Worm (Caenorhabditis elegans) whole organism, L4 larva: ENCODE data around the gene nhx-2.
A peak's percentile ranks its signal among the peaks of the same experiment; 100 is the strongest.

ENCODE experiments used
- F10B5.3 ChIP-seq: sonication (generic microtip); optimal IDR thresholded peaks from 2 replicates; lab custom pipeline; 2016; ENCODE audit warnings: mild to moderate bottlenecking, missing genetic modification characterization, missing compliant biosample characterization
- F44E2.7 ChIP-seq: fragments of 200-800 bp; sonication (Bioruptor generic); IDR thresholded peaks from 2 replicates; pipeline ENCODE4 v2.1.2; 2022; ENCODE audit warnings: missing genetic modification characterization, missing compliant biosample characterization
- R02D3.7 ChIP-seq: fragments of 150-350 bp; sonication (generic microtip); optimal IDR thresholded peaks from 3 replicates; lab custom pipeline; 2014; ENCODE audit warnings: missing biosample characterization, missing genetic modification characterization
- Y105C5A.15 ChIP-seq: fragments of 200-800 bp; sonication (Bioruptor generic); IDR thresholded peaks from 2 replicates; pipeline ENCODE4 v1.3.6; 2022; ENCODE audit warnings: missing genetic modification characterization, missing compliant biosample characterization
- Y48G9A.11 ChIP-seq: fragments of 200-800 bp; sonication (Bioruptor generic); IDR thresholded peaks from 2 replicates; pipeline ENCODE4 v1.3.6; 2022; ENCODE audit warnings: missing genetic modification reagents, missing genetic modification characterization, missing compliant biosample characterization
- Y5F2A.4 ChIP-seq: fragments of 200-800 bp; sonication (Bioruptor generic); optimal IDR thresholded peaks from 2 replicates; lab custom pipeline; 2018; ENCODE audit warnings: mild to moderate bottlenecking, missing genetic modification characterization, missing compliant biosample characterization
- ZK337.2 ChIP-seq: fragments of 200-800 bp; sonication (Bioruptor generic); IDR thresholded peaks from 2 replicates; pipeline ENCODE4 v1.3.6; 2022; ENCODE audit warnings: missing genetic modification reagents, missing genetic modification characterization, missing compliant biosample characterization
- aha-1 ChIP-seq: fragments of 150-350 bp; peaks from one replicate; lab custom pipeline; 2014; ENCODE audit warnings: missing biosample characterization, missing genetic modification characterization
- ama-1 ChIP-seq: fragments of 150-350 bp; optimal IDR thresholded peaks from 2 replicates; lab custom pipeline; 2014; ENCODE audit warnings: inconsistent platforms, mixed read lengths
- arid-1 ChIP-seq: fragments of 200-800 bp; sonication (Bioruptor generic); conservative IDR thresholded peaks from 2 replicates; pipeline ENCODE4 v1.3.6; 2022; ENCODE audit warnings: missing genetic modification reagents, missing genetic modification characterization, missing compliant biosample characterization
- attf-4 ChIP-seq: sonication (generic microtip); optimal IDR thresholded peaks from 3 replicates; lab custom pipeline; 2017; ENCODE audit warnings: missing biosample characterization, missing genetic modification characterization
- ceh-28 ChIP-seq: fragments of 150-350 bp; optimal IDR thresholded peaks from 2 replicates; lab custom pipeline; 2014; ENCODE audit warnings: missing biosample characterization, missing genetic modification reagents, missing genetic modification characterization
- ceh-44 ChIP-seq: fragments of 200-800 bp; sonication (Bioruptor generic); IDR thresholded peaks from 2 replicates; pipeline ENCODE4 v1.3.6; 2022; ENCODE audit warnings: missing genetic modification reagents, missing genetic modification characterization, missing compliant biosample characterization
- ceh-62 ChIP-seq: sonication (generic microtip); optimal IDR thresholded peaks from 2 replicates; lab custom pipeline; 2017; ENCODE audit warnings: missing biosample characterization, missing genetic modification characterization
- ceh-82 ChIP-seq: sonication (generic microtip); optimal IDR thresholded peaks from 2 replicates; lab custom pipeline; 2017; ENCODE audit warnings: missing biosample characterization, missing genetic modification characterization
- ces-1 ChIP-seq: fragments of 150-350 bp; sonication (generic microtip); optimal IDR thresholded peaks from 4 replicates; lab custom pipeline; 2014; ENCODE audit warnings: missing biosample characterization, missing genetic modification reagents, missing genetic modification characterization
- cey-2 ChIP-seq: sonication (generic microtip); optimal IDR thresholded peaks from 3 replicates; lab custom pipeline; 2017; ENCODE audit warnings: missing genetic modification characterization, mild to moderate bottlenecking, missing compliant biosample characterization, antibody characterized with exemption, borderline replicate concordance; ENCODE audit not compliant: insufficient read depth
- ctbp-1 ChIP-seq: fragments of 200-800 bp; sonication (Bioruptor generic); IDR thresholded peaks from 2 replicates; pipeline ENCODE4 v1.3.6; 2022; ENCODE audit warnings: missing genetic modification reagents, missing genetic modification characterization, missing compliant biosample characterization
- dmd-6 ChIP-seq: fragments of 200-800 bp; sonication (Bioruptor generic); IDR thresholded peaks from 2 replicates; pipeline ENCODE4 v1.3.6; 2022; ENCODE audit warnings: missing genetic modification reagents, missing genetic modification characterization, missing compliant biosample characterization
- hlh-30 ChIP-seq: sonication (generic microtip); optimal IDR thresholded peaks from 2 replicates; lab custom pipeline; 2017; ENCODE audit warnings: antibody characterized with exemption, mild to moderate bottlenecking, missing genetic modification characterization, missing compliant biosample characterization; ENCODE audit not compliant: insufficient read depth
- lin-13 ChIP-seq: fragments of 150-350 bp; optimal IDR thresholded peaks from 2 replicates; lab custom pipeline; 2014; ENCODE audit warnings: missing biosample characterization, missing genetic modification reagents, missing genetic modification characterization
- lin-29 ChIP-seq: fragments of 200-800 bp; sonication (Bioruptor generic); IDR thresholded peaks from 2 replicates; pipeline ENCODE4 v1.3.6; 2022; ENCODE audit warnings: missing genetic modification reagents, missing genetic modification characterization, missing compliant biosample characterization
- lin-38 ChIP-seq: fragments of 200-800 bp; sonication (Bioruptor generic); IDR thresholded peaks from 2 replicates; pipeline ENCODE4 v1.3.6; 2022; ENCODE audit warnings: missing genetic modification reagents, missing genetic modification characterization, missing compliant biosample characterization
- lin-39 ChIP-seq: fragments of 150-350 bp; optimal IDR thresholded peaks from 2 replicates; lab custom pipeline; 2014; ENCODE audit warnings: missing biosample characterization, missing genetic modification reagents, missing genetic modification characterization
- madf-5 ChIP-seq, 2 experiments: fragments of 200-800 bp; sonication (Bioruptor generic); IDR thresholded peaks; 2 replicates each; pipeline ENCODE4 v1.3.6; 2022; ENCODE audit warnings: missing compliant biosample characterization in 2 of 2, missing genetic modification characterization in 2 of 2
- madf-9 ChIP-seq: fragments of 200-800 bp; sonication (Bioruptor generic); conservative IDR thresholded peaks from 2 replicates; pipeline ENCODE4 v1.3.6; 2022; ENCODE audit warnings: missing genetic modification reagents, missing genetic modification characterization, missing compliant biosample characterization
- mes-2 ChIP-seq: sonication (generic microtip); optimal IDR thresholded peaks from 2 replicates; lab custom pipeline; 2016; ENCODE audit warnings: missing genotype, mild to moderate bottlenecking, missing genetic modification characterization, missing compliant biosample characterization; ENCODE audit not compliant: poor library complexity, severe bottlenecking
- mxl-3 ChIP-seq: fragments of 200-800 bp; sonication (Bioruptor generic); optimal IDR thresholded peaks from 2 replicates; lab custom pipeline; 2018; ENCODE audit warnings: mild to moderate bottlenecking, missing genetic modification characterization, missing compliant biosample characterization
- nhr-11 ChIP-seq: fragments of 150-350 bp; optimal IDR thresholded peaks from 2 replicates; lab custom pipeline; 2014; ENCODE audit warnings: missing biosample characterization, missing genetic modification characterization
- nhr-111 ChIP-seq: fragments of 200-800 bp; sonication (Bioruptor generic); optimal IDR thresholded peaks from 2 replicates; lab custom pipeline; 2018; ENCODE audit warnings: mild to moderate bottlenecking, missing genetic modification characterization, missing compliant biosample characterization
- nhr-25 ChIP-seq: sonication (generic microtip); optimal IDR thresholded peaks from 2 replicates; lab custom pipeline; 2017; ENCODE audit warnings: missing genetic modification characterization, mild to moderate bottlenecking, missing compliant biosample characterization, antibody characterized with exemption, moderate library complexity, borderline replicate concordance; ENCODE audit not compliant: insufficient read depth
- nhr-28 ChIP-seq: fragments of 150-350 bp; optimal IDR thresholded peaks from 2 replicates; lab custom pipeline; 2014; ENCODE audit warnings: missing biosample characterization, missing genetic modification characterization
- nhr-42 ChIP-seq: fragments of 200-800 bp; sonication (Bioruptor generic); IDR thresholded peaks from 2 replicates; pipeline ENCODE4 v1.3.6; 2022; ENCODE audit warnings: missing genetic modification characterization, missing compliant biosample characterization
- nhr-76 ChIP-seq: fragments of 150-350 bp; optimal IDR thresholded peaks from 2 replicates; lab custom pipeline; 2014; ENCODE audit warnings: missing biosample characterization, missing genetic modification characterization
- nhr-77 ChIP-seq: fragments of 150-350 bp; optimal IDR thresholded peaks from 2 replicates; lab custom pipeline; 2014; ENCODE audit warnings: missing biosample characterization, missing genetic modification characterization
- pha-4 ChIP-seq, 2 experiments: fragments of 150-350 bp in 1 of 2; fragments of 200-800 bp in 1 of 2; sonication (Bioruptor generic) in 1 of 2; IDR thresholded peaks in 1 of 2; optimal IDR thresholded peaks in 1 of 2; 2 replicates each; pipeline versions ENCODE4 v1.3.6 to Lab custom; 2014 to 2022; ENCODE audit warnings: missing genetic modification characterization in 2 of 2, missing genetic modification reagents in 2 of 2, missing biosample characterization in 1 of 2, missing compliant biosample characterization in 1 of 2
- rbr-2 ChIP-seq: sonication (generic microtip); optimal IDR thresholded peaks from 2 replicates; lab custom pipeline; 2016; ENCODE audit warnings: missing genotype, missing genetic modification characterization, missing compliant biosample characterization
- skn-1 ChIP-seq: fragments of 150-350 bp; optimal IDR thresholded peaks from 2 replicates; lab custom pipeline; 2014; ENCODE audit warnings: missing biosample characterization, missing genetic modification characterization
- snpc-1.2 ChIP-seq: fragments of 200-800 bp; sonication (Bioruptor generic); IDR thresholded peaks from 2 replicates; pipeline ENCODE4 v1.3.6; 2022; ENCODE audit warnings: missing genetic modification reagents, missing genetic modification characterization, missing compliant biosample characterization
- snpc-4 ChIP-seq: fragments of 150-350 bp; optimal IDR thresholded peaks from 2 replicates; lab custom pipeline; 2014; ENCODE audit warnings: missing biosample characterization, missing genetic modification characterization
- tag-97 ChIP-seq: fragments of 200-800 bp; sonication (Bioruptor generic); IDR thresholded peaks from 2 replicates; pipeline ENCODE4 v1.3.6; 2022; ENCODE audit warnings: missing genetic modification characterization, missing compliant biosample characterization
- tra-1 ChIP-seq: fragments of 200-800 bp; sonication (Bioruptor generic); IDR thresholded peaks from 2 replicates; pipeline ENCODE4 v1.3.6; 2022; ENCODE audit warnings: missing genetic modification reagents, missing genetic modification characterization, missing compliant biosample characterization
- unc-39 ChIP-seq: sonication (generic microtip); optimal IDR thresholded peaks from 2 replicates; lab custom pipeline; 2017; ENCODE audit warnings: missing biosample characterization, missing genetic modification characterization
- unc-62 ChIP-seq, 3 experiments: fragments of 150-350 bp in 1 of 3; sonication (generic microtip); optimal IDR thresholded peaks in 2 of 3; peaks in 1 of 3; 1 replicate in 1 of 3; 2 replicates in 2 of 3; lab custom pipeline; 2014 to 2017; ENCODE audit warnings: missing biosample characterization in 3 of 3, missing genetic modification characterization in 3 of 3, missing genetic modification reagents in 3 of 3, missing genotype in 1 of 3
- vab-7 ChIP-seq: fragments of 200-800 bp; sonication (Bioruptor generic); IDR thresholded peaks from 2 replicates; pipeline ENCODE4 v1.3.6; 2022; ENCODE audit warnings: missing genetic modification reagents, missing genetic modification characterization, missing compliant biosample characterization
- zfp-2 ChIP-seq: sonication (generic microtip); optimal IDR thresholded peaks from 2 replicates; lab custom pipeline; 2016; ENCODE audit warnings: mild to moderate bottlenecking, missing genetic modification characterization, missing compliant biosample characterization
- zfp-3 ChIP-seq: fragments of 200-800 bp; sonication (Bioruptor generic); conservative IDR thresholded peaks from 2 replicates; pipeline ENCODE4 v1.3.6; 2022; ENCODE audit warnings: missing genetic modification reagents, missing genetic modification characterization, missing compliant biosample characterization
- ztf-7 ChIP-seq: fragments of 150-350 bp; optimal IDR thresholded peaks from 2 replicates; lab custom pipeline; 2014; ENCODE audit warnings: missing biosample characterization, missing genetic modification characterization

Gene nhx-2

ce11 chrII:7714614-7715186 is 20.9 kb upstream of the nhx-2 start (continued):
- no peak for TF ChIP-seq nhr-25
- TF ChIP-seq ztf-7 (tag; lab: Kevin White, UChicago): no peak
- peak; percentile 84 for TF ChIP-seq ces-1 (GFP tag; lab: Kevin White, UChicago)
- no peak for TF ChIP-seq snpc-1.2 (GFP tag; lab: Robert Waterston, UW)
- no peak for TF ChIP-seq ceh-44 (GFP tag; lab: Robert Waterston, UW)
- TF ChIP-seq lin-29 (GFP tag; lab: Robert Waterston, UW): no peak
- TF ChIP-seq mxl-3 (GFP tag; lab: Kevin White, UChicago): no peak
- TF ChIP-seq ceh-62: no peak
- TF ChIP-seq lin-38 (GFP tag; lab: Robert Waterston, UW): no peak
- TF ChIP-seq lin-39 (tag; lab: Kevin White, UChicago): no peak
- TF ChIP-seq lin-13: no peak
- TF ChIP-seq ceh-82 (tag; lab: Kevin White, UChicago): no peak
- no peak for TF ChIP-seq aha-1 (tag; lab: Kevin White, UChicago)
- TF ChIP-seq hlh-30 (tag; lab: Kevin White, UChicago): peak; percentile 53
- TF ChIP-seq F44E2.7: no peak
- TF ChIP-seq Y105C5A.15: no peak
- TF ChIP-seq nhr-28 (tag; lab: Kevin White, UChicago): no peak
- TF ChIP-seq nhr-76 (tag; lab: Kevin White, UChicago): no peak
- no peak for TF ChIP-seq tra-1 (GFP tag; lab: Robert Waterston, UW)
- TF ChIP-seq nhr-77: no peak
- no peak for TF ChIP-seq arid-1
- no peak for TF ChIP-seq nhr-42 (GFP tag; lab: Robert Waterston, UW)
- TF ChIP-seq skn-1: no peak
- no peak for TF ChIP-seq Y48G9A.11 (GFP tag; lab: Robert Waterston, UW)
- no peak for TF ChIP-seq madf-9 (GFP tag; lab: Robert Waterston, UW)
- TF ChIP-seq R02D3.7: no peak
- no peak for TF ChIP-seq tag-97 (GFP tag; lab: Robert Waterston, UW)
- TF ChIP-seq vab-7 (GFP tag; lab: Robert Waterston, UW): no peak
- TF ChIP-seq ceh-28 (tag; lab: Kevin White, UChicago): no peak
- TF ChIP-seq pha-4 (GFP tag; IDR thresholded peaks at IDR 0.05; lab: Robert Waterston, UW): no peak
- TF ChIP-seq pha-4 (tag; optimal IDR thresholded peaks at IDR 0.05; lab: Kevin White, UChicago): no peak
- TF ChIP-seq rbr-2 (tag; lab: Kevin White, UChicago): peak; percentile 25
- TF ChIP-seq dmd-6 (GFP tag; lab: Robert Waterston, UW): peak; percentile 30; the same call in 1 of the 2 replicates
- no peak for TF ChIP-seq ama-1 (lab: Kevin White, UChicago)
- TF ChIP-seq Y5F2A.4 (GFP tag; lab: Kevin White, UChicago): no peak
- TF ChIP-seq ZK337.2 (GFP tag; lab: Robert Waterston, UW): no peak
- TF ChIP-seq unc-39 (tag; lab: Kevin White, UChicago): no peak
- TF ChIP-seq unc-62 (GFP tag; optimal IDR thresholded peaks at IDR 0.05 in 1 of 2; lab: Kevin White, UChicago): peak in 1 of 2 experiments; percentile 77
- no peak for TF ChIP-seq unc-62 (tag; optimal IDR thresholded peaks at IDR 0.05; lab: Kevin White, UChicago)
- TF ChIP-seq cey-2 (tag; lab: Kevin White, UChicago): no peak
- no peak for TF ChIP-seq nhr-111 (GFP tag; lab: Kevin White, UChicago)
- TF ChIP-seq attf-4 (tag; lab: Kevin White, UChicago): no peak
- peak; percentile 21; the same call in 1 of the 2 replicates for TF ChIP-seq ctbp-1 (GFP tag; lab: Robert Waterston, UW)
- TF ChIP-seq mes-2 (tag; lab: Kevin White, UChicago): no peak
- no peak for TF ChIP-seq zfp-3 (GFP tag; lab: Robert Waterston, UW)
- TF ChIP-seq nhr-11 (tag; lab: Kevin White, UChicago): no peak
- no peak for TF ChIP-seq zfp-2 (tag; lab: Kevin White, UChicago)
- no peak for TF ChIP-seq snpc-4
- no peak for TF ChIP-seq F10B5.3 (tag; lab: Kevin White, UChicago)
- no peak for TF ChIP-seq madf-5 (GFP tag; IDR thresholded peaks at IDR 0.05; lab: Robert Waterston, UW)
